Worm (Caenorhabditis elegans): Measurements from ENCODE around the gene sra-9.

Gene sra-9

ce11 chrII:9489922-9490321, 42.2 kb upstream of the sra-9 start:
- TF ChIP-seq pag-3 (tag; optimal IDR thresholded peaks at IDR 0.05; ENCODE audit: borderline replicate concordance), result no peak
- TF ChIP-seq ttx-3 (tag; optimal IDR thresholded peaks at IDR 0.05), result no peak
- TF ChIP-seq unc-55 (GFP tag; optimal IDR thresholded peaks at IDR 0.05), result no peak
- TF ChIP-seq pax-1 (tag; optimal IDR thresholded peaks at IDR 0.05), result no peak
- TF ChIP-seq fax-1 (tag; optimal IDR thresholded peaks at IDR 0.05), result no peak
- no peak for TF ChIP-seq dmd-4 (tag; optimal IDR thresholded peaks at IDR 0.05; ENCODE audit: borderline replicate concordance)
- no peak for TF ChIP-seq lin-11 (tag; optimal IDR thresholded peaks at IDR 0.05)
- no peak for TF ChIP-seq K02D7.2 (tag; optimal IDR thresholded peaks at IDR 0.05)
- TF ChIP-seq fkh-6 (tag; optimal IDR thresholded peaks at IDR 0.05), result no peak
- TF ChIP-seq unc-42 (tag; optimal IDR thresholded peaks at IDR 0.05), result no peak
- no peak for TF ChIP-seq ceh-22 (tag; optimal IDR thresholded peaks at IDR 0.05)
- TF ChIP-seq ceh-30 (tag; optimal IDR thresholded peaks at IDR 0.05), result no peak
- no peak for TF ChIP-seq ceh-14 (tag; optimal IDR thresholded peaks at IDR 0.05)

ce11 chrII:9490589-9490988, 41.5 kb upstream of the sra-9 start:
- TF ChIP-seq mec-3 (tag; optimal IDR thresholded peaks at IDR 0.05; ENCODE audit: borderline replicate concordance), result no peak
- TF ChIP-seq lim-6 (tag; optimal IDR thresholded peaks at IDR 0.05), result no peak
- no peak for TF ChIP-seq elt-2 (tag; optimal IDR thresholded peaks at IDR 0.05)
- no peak for TF ChIP-seq pat-9 (tag; optimal IDR thresholded peaks at IDR 0.05)
- TF ChIP-seq zip-5 (tag; optimal IDR thresholded peaks at IDR 0.05), result no peak
- no peak for TF ChIP-seq fkh-6 (tag; optimal IDR thresholded peaks at IDR 0.05)
- TF ChIP-seq fkh-10 (GFP tag; optimal IDR thresholded peaks at IDR 0.05), result no peak
- TF ChIP-seq ceh-34 (tag; optimal IDR thresholded peaks at IDR 0.05), result no peak
- TF ChIP-seq ceh-14 (tag; optimal IDR thresholded peaks at IDR 0.05), result no peak
- TF ChIP-seq pros-1 (tag; optimal IDR thresholded peaks at IDR 0.05), result no peak
- TF ChIP-seq hlh-15 (tag; optimal IDR thresholded peaks at IDR 0.05), result no peak
- no peak for TF ChIP-seq ceh-48 (tag; optimal IDR thresholded peaks at IDR 0.05)
- no peak for TF ChIP-seq hlh-13 (GFP tag; optimal IDR thresholded peaks at IDR 0.05)
- TF ChIP-seq pag-3 (tag; optimal IDR thresholded peaks at IDR 0.05; ENCODE audit: borderline replicate concordance), result no peak
- no peak for TF ChIP-seq Y22D7AL.16 (tag; optimal IDR thresholded peaks at IDR 0.05)
- TF ChIP-seq fax-1 (tag; optimal IDR thresholded peaks at IDR 0.05), result no peak
- TF ChIP-seq ceh-2 (tag; optimal IDR thresholded peaks at IDR 0.05), result no peak
- no peak for TF ChIP-seq nhr-11 (tag; optimal IDR thresholded peaks at IDR 0.05)

ce11 chrII:9491045-9491444, 41.1 kb upstream of the sra-9 start:
- TF ChIP-seq hlh-30 (tag; optimal IDR thresholded peaks at IDR 0.05; ENCODE audit: insufficient read depth) (no peak), unc-42 (tag; optimal IDR thresholded peaks at IDR 0.05) (no peak), ceh-9 (tag; optimal IDR thresholded peaks at IDR 0.05) (no peak), tbx-2 (tag; optimal IDR thresholded peaks at IDR 0.05) (peak; percentile 31), C08G9.2 (tag; optimal IDR thresholded peaks at IDR 0.05) (no peak), ceh-2 (tag; optimal IDR thresholded peaks at IDR 0.05) (peak; percentile 36), elt-2 (tag; optimal IDR thresholded peaks at IDR 0.05) (peak; percentile 48), che-1 (tag; optimal IDR thresholded peaks at IDR 0.05) (no peak), ceh-34 (tag; optimal IDR thresholded peaks at IDR 0.05) (no peak), unc-3 (GFP tag; conservative IDR thresholded peaks at IDR 0.05) (no peak), unc-3 (tag; optimal IDR thresholded peaks at IDR 0.05) (no peak), mec-3 (tag; optimal IDR thresholded peaks at IDR 0.05; ENCODE audit: borderline replicate concordance) (no peak), ama-1 (optimal IDR thresholded peaks at IDR 0.05) (no peak), ceh-45 (GFP tag; IDR thresholded peaks at IDR 0.05) (no peak), ceh-14 (tag; optimal IDR thresholded peaks at IDR 0.05) (no peak), sox-2 (GFP tag; IDR thresholded peaks at IDR 0.05) (peak; percentile 32; the same call in 1 of the 2 replicates), nfya-1 (tag; optimal IDR thresholded peaks at IDR 0.05) (peak; percentile 31), hlh-13 (GFP tag; optimal IDR thresholded peaks at IDR 0.05) (no peak), elt-4 (tag; optimal IDR thresholded peaks at IDR 0.05) (no peak), sdc-2 (tag; optimal IDR thresholded peaks at IDR 0.05) (no peak), eyg-1 (tag; optimal IDR thresholded peaks at IDR 0.05) (no peak), pros-1 (tag; optimal IDR thresholded peaks at IDR 0.05) (no peak), K02D7.2 (tag; optimal IDR thresholded peaks at IDR 0.05) (no peak), fkh-10 (GFP tag; optimal IDR thresholded peaks at IDR 0.05) (no peak), ztf-16 (tag; optimal IDR thresholded peaks at IDR 0.05) (no peak), ceh-22 (tag; optimal IDR thresholded peaks at IDR 0.05) (peak; percentile 29), unc-86 (tag; optimal IDR thresholded peaks at IDR 0.05) (no peak), pag-3 (tag; optimal IDR thresholded peaks at IDR 0.05; ENCODE audit: borderline replicate concordance) (no peak), ceh-24 (tag; optimal IDR thresholded peaks at IDR 0.05) (no peak), sox-4 (tag; optimal IDR thresholded peaks at IDR 0.05) (no peak), ceh-6 (GFP tag; optimal IDR thresholded peaks at IDR 0.05) (no peak), unc-55 (GFP tag; optimal IDR thresholded peaks at IDR 0.05) (peak; percentile 51), hlh-8 (tag; optimal IDR thresholded peaks at IDR 0.05) (peak; percentile 31), ceh-31 (tag; optimal IDR thresholded peaks at IDR 0.05) (peak; percentile 29), tbx-7 (tag; optimal IDR thresholded peaks at IDR 0.05) (no peak)

Measured in whole organism, late embryonic.